Fruit fly (Drosophila melanogaster): ENCODE data around the gene CG31465.

Gene CG31465

dm6 chr3R:21870158-21870971 lies 10.2 kb upstream of the CG31465 start, which contains the start of gene CG31431 (continued):
- TF ChIP-seq GATAe (GFP tag; conservative IDR thresholded peaks at IDR 0.05) = peak; percentile 94
- no peak for TF ChIP-seq yki (optimal IDR thresholded peaks at IDR 0.05)

dm6 chr3R:21871348-21871940 lies 9.2 kb upstream of the CG31465 start:
- TF ChIP-seq GATAe (GFP tag; conservative IDR thresholded peaks at IDR 0.05) (peak; percentile 61), chinmo (GFP tag; IDR thresholded peaks at IDR 0.05; ENCODE audit: partially characterized antibody) (0 out of 4 replicates have a peak, but pooled peaks have one; percentile 31), Med (GFP tag) (peak; percentile 36), CG17328 (GFP tag; IDR thresholded peaks at IDR 0.05) (no peak), CG10543 (GFP tag; optimal IDR thresholded peaks at IDR 0.05) (peak; percentile 40), fd64A (GFP tag; optimal IDR thresholded peaks at IDR 0.05) (peak; percentile 67), az2 (GFP tag; optimal IDR thresholded peaks at IDR 0.05) (no peak), sug (tag; optimal IDR thresholded peaks at IDR 0.05) (peak; percentile 42), Pdp1 (GFP tag; optimal IDR thresholded peaks at IDR 0.05) (peak in 1 of 2 experiments; percentile 76), CTCF (GFP tag; optimal IDR thresholded peaks at IDR 0.05) (no peak), CG17568 (GFP tag; optimal IDR thresholded peaks at IDR 0.05) (peak; percentile 20), sd (tag; optimal IDR thresholded peaks at IDR 0.05) (peak; percentile 61), CG8290 (GFP tag; optimal IDR thresholded peaks at IDR 0.05) (no peak), CG8290 (tag; optimal IDR thresholded peaks at IDR 0.05) (peak in 1 of 2 experiments; percentile 7), lab (GFP tag; optimal IDR thresholded peaks at IDR 0.05) (peak; percentile 18), Jarid2 (GFP tag; optimal IDR thresholded peaks at IDR 0.05) (peak; percentile 2), salm (tag; optimal IDR thresholded peaks at IDR 0.05) (peak; percentile 36), CG13296 (GFP tag; optimal IDR thresholded peaks at IDR 0.05) (peak; percentile 4), CG17385 (GFP tag; optimal IDR thresholded peaks at IDR 0.05) (peak; percentile 9), CG17829 (tag; optimal IDR thresholded peaks at IDR 0.05) (peak; percentile 98), Ets65A (GFP tag) (peak; percentile 92), CG7372 (GFP tag; IDR thresholded peaks at IDR 0.05) (no peak), exex (tag; optimal IDR thresholded peaks at IDR 0.05) (peak; percentile 65), HmgD (GFP tag; optimal IDR thresholded peaks at IDR 0.05) (no peak)

dm6 chr3R:21873439-21873838 lies 7.2 kb upstream of the CG31465 start, which contains the start of gene CG31178:
Gene CG31178 (plus strand): TSS chr3R:21873739.
- TF ChIP-seq Ets65A (GFP tag) (peak; percentile 28), sd (tag; optimal IDR thresholded peaks at IDR 0.05) (no peak)

- TF ChIP-seq vfl (GFP tag; optimal IDR thresholded peaks at IDR 0.05) (no peak), Xrp1 (GFP tag; IDR thresholded peaks at IDR 0.05) (0 out of 2 replicates have a peak, but pooled peaks have one; percentile 29), MESR4 (GFP tag; optimal IDR thresholded peaks at IDR 0.05) (no peak), CG7357 (GFP tag; IDR thresholded peaks at IDR 0.05) (no peak), Scr (GFP tag; IDR thresholded peaks at IDR 0.05; ENCODE audit: partially characterized antibody) (peak; percentile 42; the same call in 1 of the 2 replicates), Drgx (GFP tag; IDR thresholded peaks at IDR 0.05) (peak; percentile 49; the same call in 1 of the 2 replicates), NFAT (GFP tag; IDR thresholded peaks at IDR 0.05) (peak; percentile 34; the same call in 1 of the 2 replicates), seq (GFP tag; IDR thresholded peaks at IDR 0.05) (no peak), dmrt11E (tag; optimal IDR thresholded peaks at IDR 0.05) (no peak), psq (GFP tag; optimal IDR thresholded peaks at IDR 0.05) (no peak), Atf3 (GFP tag; optimal IDR thresholded peaks at IDR 0.05) (no peak), CG8290 (GFP tag; optimal IDR thresholded peaks at IDR 0.05) (no peak), CG8290 (tag; optimal IDR thresholded peaks at IDR 0.05) (peak in 1 of 2 experiments; percentile 46), CG9932 (GFP tag; IDR thresholded peaks at IDR 0.05) (0 out of 2 replicates have a peak, but pooled peaks have one; percentile 19), Oli (tag; optimal IDR thresholded peaks at IDR 0.05) (no peak), CG34376 (GFP tag; optimal IDR thresholded peaks at IDR 0.05) (peak; percentile 10), CG34422 (GFP tag; IDR thresholded peaks at IDR 0.05) (no peak), scrt (GFP tag; optimal IDR thresholded peaks at IDR 0.05) (no peak), CrebB (tag; optimal IDR thresholded peaks at IDR 0.05) (peak; percentile 8), row (GFP tag; IDR thresholded peaks at IDR 0.05) (peak; percentile 39; the same call in 2 of the 3 replicates), CG42726 (GFP tag; IDR thresholded peaks at IDR 0.05; ENCODE audit: partially characterized antibody) (no peak)
Measured at dm6 chr3R:21874982-21875466, 5.6 kb upstream of the CG31465 start, which contains the start of gene CG6656. Gene CG6656 (plus strand): TSS chr3R:21875293.
